Fruit fly (Drosophila melanogaster): ENCODE measurements around the gene Fum2.

- TF ChIP-seq EcR (GFP tag; optimal IDR thresholded peaks at IDR 0.05): no peak
- no peak for TF ChIP-seq psq (optimal IDR thresholded peaks at IDR 0.05)
- no peak for TF ChIP-seq Dll (optimal IDR thresholded peaks at IDR 0.05)
- TF ChIP-seq CG8478 (optimal IDR thresholded peaks at IDR 0.05): no peak
These were observed 45.4 kb downstream of the Fum2 start for dm6 chrX:6726758-6727490.

All from whole organism.